Worm (Caenorhabditis elegans) whole organism, L1 larva: ENCODE results near the gene ung-1.
A peak's percentile ranks its signal among the peaks of the same experiment; 100 is the strongest.

ENCODE experiments used
- C04F5.9 ChIP-seq: sonication (generic microtip); optimal IDR thresholded peaks from 2 replicates; lab custom pipeline; 2016; ENCODE audit warnings: missing genetic modification characterization, missing compliant biosample characterization
- C16A3.4 ChIP-seq: fragments of 150-350 bp; optimal IDR thresholded peaks from 2 replicates; lab custom pipeline; 2014; ENCODE audit warnings: missing biosample characterization, missing genetic modification characterization
- C34B4.2 ChIP-seq: sonication (generic microtip); optimal IDR thresholded peaks from 2 replicates; lab custom pipeline; 2017; ENCODE audit warnings: mild to moderate bottlenecking, missing genetic modification characterization, missing compliant biosample characterization
- F16B12.6 ChIP-seq: fragments of 150-350 bp; optimal IDR thresholded peaks from 2 replicates; lab custom pipeline; 2014; ENCODE audit warnings: missing biosample characterization, missing genetic modification characterization
- aha-1 ChIP-seq: fragments of 150-350 bp; optimal IDR thresholded peaks from 2 replicates; lab custom pipeline; 2014; ENCODE audit warnings: missing biosample characterization, missing genetic modification characterization
- alr-1 ChIP-seq: fragments of 200-800 bp; sonication (Bioruptor generic); optimal IDR thresholded peaks from 2 replicates; lab custom pipeline; 2018; ENCODE audit warnings: borderline replicate concordance, mild to moderate bottlenecking, missing genetic modification characterization, missing compliant biosample characterization
- aly-2 ChIP-seq: fragments of 150-350 bp; optimal IDR thresholded peaks from 2 replicates; lab custom pipeline; 2014; ENCODE audit warnings: missing biosample characterization, missing genetic modification characterization
- blmp-1 ChIP-seq: fragments of 150-350 bp; optimal IDR thresholded peaks from 2 replicates; lab custom pipeline; 2014; ENCODE audit warnings: missing biosample characterization, missing genetic modification characterization
- ceh-63 ChIP-seq: fragments of 200-800 bp; sonication (Bioruptor generic); optimal IDR thresholded peaks from 2 replicates; lab custom pipeline; 2018; ENCODE audit warnings: mild to moderate bottlenecking, missing genetic modification characterization, missing compliant biosample characterization
- ceh-8 ChIP-seq: fragments of 200-800 bp; sonication (Bioruptor generic); optimal IDR thresholded peaks from 2 replicates; lab custom pipeline; 2018; ENCODE audit warnings: mild to moderate bottlenecking, missing genetic modification characterization, moderate library complexity, missing compliant biosample characterization
- ceh-90 ChIP-seq: sonication (generic microtip); optimal IDR thresholded peaks from 2 replicates; lab custom pipeline; 2016; ENCODE audit warnings: missing genetic modification characterization, missing compliant biosample characterization
- dpl-1 ChIP-seq, 3 experiments: fragments of 150-350 bp in 2 of 3; sonication (generic microtip) in 1 of 3; optimal IDR thresholded peaks; 2 replicates each; lab custom pipeline; 2014 to 2017; ENCODE audit warnings: missing biosample characterization in 3 of 3, missing genetic modification characterization in 3 of 3, missing genetic modification reagents in 3 of 3
- dsc-1 ChIP-seq: sonication (generic microtip); optimal IDR thresholded peaks from 2 replicates; lab custom pipeline; 2016; ENCODE audit warnings: mild to moderate bottlenecking, missing genetic modification characterization, missing compliant biosample characterization
- elt-3 ChIP-seq, 6 experiments: fragments of 150-350 bp in 1 of 6; sonication (generic microtip); optimal IDR thresholded peaks; 2 replicates each; lab custom pipeline; 2017 to 2018; ENCODE audit warnings: missing biosample characterization in 6 of 6, missing genetic modification characterization in 6 of 6, inconsistent platforms in 1 of 6
- fkh-8 ChIP-seq: sonication (generic microtip); optimal IDR thresholded peaks from 2 replicates; lab custom pipeline; 2016; ENCODE audit warnings: mild to moderate bottlenecking, missing genetic modification characterization, missing compliant biosample characterization
- fos-1 ChIP-seq: fragments of 150-350 bp; optimal IDR thresholded peaks from 2 replicates; lab custom pipeline; 2014; ENCODE audit warnings: missing biosample characterization, missing genetic modification characterization
- grh-1 ChIP-seq: fragments of 200-800 bp; sonication (Bioruptor generic); IDR thresholded peaks from 2 replicates; pipeline ENCODE4 v1.3.6; 2022; ENCODE audit warnings: missing genetic modification reagents, missing genetic modification characterization, missing compliant biosample characterization
- hlh-17 ChIP-seq: fragments of 200-800 bp; sonication (Bioruptor generic); optimal IDR thresholded peaks from 2 replicates; lab custom pipeline; 2018; ENCODE audit warnings: missing genetic modification characterization, mild to moderate bottlenecking, missing compliant biosample characterization, moderate library complexity, borderline replicate concordance
- hlh-4 ChIP-seq: sonication (generic microtip); optimal IDR thresholded peaks from 2 replicates; lab custom pipeline; 2016; ENCODE audit warnings: mild to moderate bottlenecking, missing genetic modification characterization, missing compliant biosample characterization
- hpl-2 ChIP-seq: fragments of 150-350 bp; optimal IDR thresholded peaks from 2 replicates; lab custom pipeline; 2014; ENCODE audit warnings: missing biosample characterization, missing genetic modification reagents, missing genetic modification characterization
- lin-14 ChIP-seq: fragments of 200-800 bp; sonication (Bioruptor generic); optimal IDR thresholded peaks from 2 replicates; lab custom pipeline; 2018; ENCODE audit warnings: mild to moderate bottlenecking, missing genetic modification characterization, moderate library complexity, missing compliant biosample characterization
- lin-35 ChIP-seq, 2 experiments: fragments of 150-350 bp; optimal IDR thresholded peaks; 2 replicates each; lab custom pipeline; 2014; ENCODE audit warnings: missing biosample characterization in 2 of 2, missing genetic modification characterization in 2 of 2, missing genetic modification reagents in 2 of 2
- mef-2 ChIP-seq: fragments of 150-350 bp; optimal IDR thresholded peaks from 2 replicates; lab custom pipeline; 2014; ENCODE audit warnings: missing biosample characterization, missing genetic modification characterization
- mep-1 ChIP-seq: fragments of 150-350 bp; optimal IDR thresholded peaks from 2 replicates; lab custom pipeline; 2014; ENCODE audit warnings: missing biosample characterization, missing genetic modification characterization
- nhr-19 ChIP-seq: fragments of 200-800 bp; sonication (Bioruptor generic); conservative IDR thresholded peaks from 2 replicates; pipeline ENCODE4 v1.3.6; 2022; ENCODE audit warnings: missing genetic modification characterization, missing compliant biosample characterization
- nhr-20 ChIP-seq: sonication (generic microtip); optimal IDR thresholded peaks from 2 replicates; lab custom pipeline; 2016; ENCODE audit warnings: mild to moderate bottlenecking, missing genetic modification characterization, missing compliant biosample characterization
- nhr-47 ChIP-seq: sonication (generic microtip); optimal IDR thresholded peaks from 2 replicates; lab custom pipeline; 2016; ENCODE audit warnings: mild to moderate bottlenecking, missing genetic modification characterization, moderate library complexity, missing compliant biosample characterization
- nhr-71 ChIP-seq: sonication (generic microtip); optimal IDR thresholded peaks from 2 replicates; lab custom pipeline; 2016; ENCODE audit warnings: mild to moderate bottlenecking, missing genetic modification characterization, moderate library complexity, missing compliant biosample characterization
- nhr-77 ChIP-seq: fragments of 150-350 bp; optimal IDR thresholded peaks from 2 replicates; lab custom pipeline; 2014; ENCODE audit warnings: missing biosample characterization, missing genetic modification characterization
- nhr-84 ChIP-seq: sonication (generic microtip); optimal IDR thresholded peaks from 2 replicates; lab custom pipeline; 2017; ENCODE audit warnings: missing biosample characterization, missing genetic modification characterization
- nhr-85 ChIP-seq: sonication (generic microtip); peaks from one replicate; lab custom pipeline; 2016; ENCODE audit warnings: missing genetic modification characterization, inconsistent platforms, missing compliant biosample characterization
- nhr-90 ChIP-seq: sonication (generic microtip); optimal IDR thresholded peaks from 2 replicates; lab custom pipeline; 2016; ENCODE audit warnings: mild to moderate bottlenecking, missing genetic modification characterization, missing compliant biosample characterization; ENCODE audit not compliant: poor library complexity
- pax-3 ChIP-seq: fragments of 200-800 bp; sonication (Bioruptor generic); optimal IDR thresholded peaks from 2 replicates; lab custom pipeline; 2018; ENCODE audit warnings: mild to moderate bottlenecking, missing genetic modification characterization, moderate library complexity, missing compliant biosample characterization
- rnt-1 ChIP-seq: sonication (generic microtip); optimal IDR thresholded peaks from 2 replicates; lab custom pipeline; 2016; ENCODE audit warnings: mild to moderate bottlenecking, missing genetic modification characterization, moderate library complexity, missing compliant biosample characterization
- snu-23 ChIP-seq: sonication (generic microtip); optimal IDR thresholded peaks from 2 replicates; lab custom pipeline; 2016; ENCODE audit warnings: missing genetic modification characterization, missing compliant biosample characterization
- tbx-2 ChIP-seq: sonication (generic microtip); optimal IDR thresholded peaks from 2 replicates; lab custom pipeline; 2016; ENCODE audit warnings: missing genetic modification characterization, missing compliant biosample characterization
- unc-130 ChIP-seq: fragments of 150-350 bp; optimal IDR thresholded peaks from 2 replicates; lab custom pipeline; 2017; ENCODE audit warnings: missing biosample characterization, missing genetic modification characterization, inconsistent platforms
- unc-30 ChIP-seq: sonication (generic microtip); optimal IDR thresholded peaks from 2 replicates; lab custom pipeline; 2017; ENCODE audit warnings: missing biosample characterization, missing genetic modification characterization
- unc-62 ChIP-seq: fragments of 150-350 bp; optimal IDR thresholded peaks from 2 replicates; lab custom pipeline; 2014; ENCODE audit warnings: missing biosample characterization, missing genetic modification reagents, missing genetic modification characterization
- unc-86 ChIP-seq: sonication (generic microtip); optimal IDR thresholded peaks from 2 replicates; lab custom pipeline; 2016; ENCODE audit warnings: missing genetic modification characterization, missing compliant biosample characterization
- unc-98 ChIP-seq: fragments of 200-800 bp; sonication (Bioruptor generic); IDR thresholded peaks from 2 replicates; pipeline ENCODE4 v1.3.6; 2022; ENCODE audit warnings: missing genetic modification characterization, missing compliant biosample characterization
- vab-15 ChIP-seq: sonication (generic microtip); optimal IDR thresholded peaks from 2 replicates; lab custom pipeline; 2017; ENCODE audit warnings: missing genotype, mild to moderate bottlenecking, missing genetic modification characterization, missing compliant biosample characterization
- xbp-1 ChIP-seq: sonication (generic microtip); optimal IDR thresholded peaks from 2 replicates; lab custom pipeline; 2016; ENCODE audit warnings: missing genetic modification characterization, missing compliant biosample characterization
- zag-1 ChIP-seq: fragments of 150-350 bp; optimal IDR thresholded peaks from 2 replicates; lab custom pipeline; 2014; ENCODE audit warnings: missing biosample characterization, missing genetic modification characterization
- zip-4 ChIP-seq: fragments of 200-800 bp; sonication (Bioruptor generic); optimal IDR thresholded peaks from 2 replicates; lab custom pipeline; 2018; ENCODE audit warnings: mild to moderate bottlenecking, missing genetic modification characterization, moderate library complexity, missing compliant biosample characterization
- ztf-11 ChIP-seq, 2 experiments: sonication (generic microtip); optimal IDR thresholded peaks; 2 replicates each; lab custom pipeline; 2016 to 2017; ENCODE audit warnings: missing genetic modification characterization in 2 of 2, missing biosample characterization in 1 of 2, missing compliant biosample characterization in 1 of 2

The ung-1 gene

ce11 chrIII:12009764-12010163, 35.9 kb upstream of the ung-1 start (continued):
- TF ChIP-seq lin-14 (GFP tag; lab: Kevin White, UChicago), result peak; percentile 64
- TF ChIP-seq nhr-85 (tag; lab: Kevin White, UChicago), result peak; percentile 94
- TF ChIP-seq mep-1 (tag; lab: Kevin White, UChicago), result no peak

- no peak for TF ChIP-seq hlh-4 (tag; lab: Kevin White, UChicago)
- no peak for TF ChIP-seq nhr-20 (tag; lab: Kevin White, UChicago)
These were observed 35.4 kb upstream of the ung-1 start for ce11 chrIII:12009321-12009720.

ce11 chrIII:12005052-12005451, 31.2 kb upstream of the ung-1 start:
- TF ChIP-seq snu-23 (GFP tag; lab: Kevin White, UChicago) (peak; percentile 12), lin-35 (GFP tag; optimal IDR thresholded peaks at IDR 0.05; lab: Kevin White, UChicago) (peak in 1 of 2 experiments; percentile 25), nhr-71 (tag; lab: Kevin White, UChicago) (peak; percentile 17), nhr-20 (tag; lab: Kevin White, UChicago) (peak; percentile 78)

ce11 chrIII:12003264-12003663, 29.4 kb upstream of the ung-1 start:
- peak; percentile 89 for TF ChIP-seq nhr-85 (tag; lab: Kevin White, UChicago)
- no peak for TF ChIP-seq F16B12.6
- no peak for TF ChIP-seq zag-1 (tag; lab: Kevin White, UChicago)
- peak; percentile 27 for TF ChIP-seq tbx-2 (tag; lab: Kevin White, UChicago)
- no peak for TF ChIP-seq dsc-1 (tag; lab: Kevin White, UChicago)
- TF ChIP-seq unc-130, result peak; percentile 77
- TF ChIP-seq nhr-84 (tag; lab: Kevin White, UChicago), result no peak
- TF ChIP-seq nhr-19, result peak; percentile 42
- TF ChIP-seq xbp-1 (tag; lab: Kevin White, UChicago), result peak; percentile 39
- peak in 2 of 6 experiments; percentile 45 to 80 for TF ChIP-seq elt-3 (tag; optimal IDR thresholded peaks at IDR 0.05; lab: Kevin White, UChicago)
- no peak for TF ChIP-seq vab-15 (tag; lab: Kevin White, UChicago)
- no peak for TF ChIP-seq aha-1
- peak in 2 of 3 experiments; percentile 21 to 42 for TF ChIP-seq dpl-1 (GFP tag; optimal IDR thresholded peaks at IDR 0.05; lab: Kevin White, UChicago)
- no peak for TF ChIP-seq unc-30 (tag; lab: Kevin White, UChicago)
- TF ChIP-seq mef-2, result no peak
- TF ChIP-seq alr-1 (tag; lab: Kevin White, UChicago), result no peak
- TF ChIP-seq nhr-47 (tag; lab: Kevin White, UChicago), result peak; percentile 55
- peak; percentile 98 for TF ChIP-seq nhr-20 (tag; lab: Kevin White, UChicago)
- peak; percentile 3 for TF ChIP-seq fos-1 (tag; lab: Kevin White, UChicago)
- no peak for TF ChIP-seq unc-86 (tag; lab: Kevin White, UChicago)
- TF ChIP-seq fkh-8, result no peak
- no peak for TF ChIP-seq nhr-77
- TF ChIP-seq ceh-90 (tag; lab: Kevin White, UChicago), result no peak
- 0 out of 2 replicates have a peak, but pooled peaks have one; percentile 9 for TF ChIP-seq grh-1 (GFP tag; lab: Robert Waterston, UW)
- TF ChIP-seq hpl-2 (GFP tag; lab: Kevin White, UChicago), result no peak
- TF ChIP-seq C16A3.4, result peak; percentile 61
- no peak for TF ChIP-seq hlh-17 (GFP tag; lab: Kevin White, UChicago)
- TF ChIP-seq zip-4 (GFP tag; lab: Kevin White, UChicago), result no peak
- TF ChIP-seq lin-35 (GFP tag; optimal IDR thresholded peaks at IDR 0.05; lab: Kevin White, UChicago), result peak; percentile 28 to 63
- peak; percentile 72 for TF ChIP-seq nhr-90 (tag; lab: Kevin White, UChicago)
- TF ChIP-seq lin-14 (GFP tag; lab: Kevin White, UChicago), result peak; percentile 81
- peak; percentile 74 for TF ChIP-seq snu-23 (GFP tag; lab: Kevin White, UChicago)
- TF ChIP-seq unc-62 (GFP tag; lab: Kevin White, UChicago), result no peak
- TF ChIP-seq ceh-8 (GFP tag; lab: Kevin White, UChicago), result no peak
- no peak for TF ChIP-seq ceh-63 (GFP tag; lab: Kevin White, UChicago)
- TF ChIP-seq C04F5.9 (tag; lab: Kevin White, UChicago), result no peak
- peak; percentile 67 for TF ChIP-seq blmp-1 (tag; lab: Kevin White, UChicago)
- TF ChIP-seq ztf-11 (tag; optimal IDR thresholded peaks at IDR 0.05; lab: Kevin White, UChicago), result no peak
- TF ChIP-seq aly-2, result no peak
- peak; percentile 65 for TF ChIP-seq rnt-1
- no peak for TF ChIP-seq pax-3
- TF ChIP-seq unc-98 (GFP tag; lab: Robert Waterston, UW), result no peak
- TF ChIP-seq C34B4.2 (tag; lab: Kevin White, UChicago), result no peak
